Fruit fly (Drosophila melanogaster) whole organism: ENCODE measurements around the gene ZnT77C.

ENCODE experiments used
- CG8478 ChIP-seq: fragments of >200 bp; optimal IDR thresholded peaks from 2 replicates; lab custom pipeline; 2018; ENCODE audit warnings: inconsistent platforms
- Dll ChIP-seq: fragments of >200 bp; optimal IDR thresholded peaks from 2 replicates; lab custom pipeline; 2017
- EcR ChIP-seq, 2 experiments: fragments of >200 bp; optimal IDR thresholded peaks; 2 replicates each; lab custom pipeline; 2017; ENCODE audit warnings: missing biosample characterization in 2 of 2, missing genetic modification characterization in 2 of 2, missing genetic modification reagents in 2 of 2
- pan ChIP-seq: fragments of >200 bp; optimal IDR thresholded peaks from 2 replicates; lab custom pipeline; 2017
- psq ChIP-seq: fragments of >200 bp; optimal IDR thresholded peaks from 2 replicates; lab custom pipeline; 2017
- usp ChIP-seq: fragments of >200 bp; optimal IDR thresholded peaks from 2 replicates; lab custom pipeline; 2017; ENCODE audit warnings: missing biosample characterization, missing genetic modification characterization, mixed read lengths

ZnT77C gene

dm6 chr3L:20447337-20447736 is 47.4 kb downstream of the ZnT77C start:
- TF ChIP-seq Dll (lab: Kevin White, UChicago) (no peak), CG8478 (no peak), pan (no peak), psq (lab: Kevin White, UChicago) (no peak), EcR (GFP tag; optimal IDR thresholded peaks at IDR 0.05; lab: Kevin White, UChicago) (no peak)

- no peak for TF ChIP-seq EcR (GFP tag; optimal IDR thresholded peaks at IDR 0.05; lab: Kevin White, UChicago)
- TF ChIP-seq psq (lab: Kevin White, UChicago) = no peak
- no peak for TF ChIP-seq usp (GFP tag; lab: Kevin White, UChicago)
- no peak for TF ChIP-seq Dll (lab: Kevin White, UChicago)
- TF ChIP-seq CG8478 = no peak
- no peak for TF ChIP-seq pan
Measured at dm6 chr3L:20446030-20446429, 48.7 kb downstream of the ZnT77C start.

- TF ChIP-seq usp (GFP tag; lab: Kevin White, UChicago) (no peak), pan (no peak), CG8478 (no peak), Dll (lab: Kevin White, UChicago) (no peak), EcR (GFP tag; optimal IDR thresholded peaks at IDR 0.05; lab: Kevin White, UChicago) (no peak), psq (lab: Kevin White, UChicago) (no peak)
Measured at dm6 chr3L:20444815-20445519, 49.8 kb downstream of the ZnT77C start.

- TF ChIP-seq psq (lab: Kevin White, UChicago) (no peak), Dll (lab: Kevin White, UChicago) (no peak), CG8478 (no peak), EcR (GFP tag; optimal IDR thresholded peaks at IDR 0.05; lab: Kevin White, UChicago) (no peak), pan (no peak), usp (GFP tag; lab: Kevin White, UChicago) (no peak)
Measured at dm6 chr3L:20442674-20443313, 51.9 kb downstream of the ZnT77C start.

dm6 chr3L:20441632-20442469 is 52.9 kb downstream of the ZnT77C start, which contains the start of gene CG5910:
CG5910 (plus strand) TSS chr3L:20442419.
- TF ChIP-seq pan (no peak), Dll (lab: Kevin White, UChicago) (no peak), CG8478 (no peak), EcR (GFP tag; optimal IDR thresholded peaks at IDR 0.05; lab: Kevin White, UChicago) (no peak), usp (GFP tag; lab: Kevin White, UChicago) (no peak), psq (lab: Kevin White, UChicago) (no peak)

dm6 chr3L:20440902-20441429 is 53.8 kb downstream of the ZnT77C start:
- TF ChIP-seq psq (lab: Kevin White, UChicago) (no peak), CG8478 (no peak), pan (no peak), EcR (GFP tag; optimal IDR thresholded peaks at IDR 0.05; lab: Kevin White, UChicago) (no peak), usp (GFP tag; lab: Kevin White, UChicago) (no peak), Dll (lab: Kevin White, UChicago) (no peak)

- no peak for TF ChIP-seq usp (GFP tag; lab: Kevin White, UChicago)
- no peak for TF ChIP-seq CG8478
Measured at dm6 chr3L:20439772-20440171, 54.9 kb downstream of the ZnT77C start, which contains the start of gene Hpd. Hpd (minus strand) TSS chr3L:20439872.

- TF ChIP-seq Dll (lab: Kevin White, UChicago) (no peak), CG8478 (no peak), usp (GFP tag; lab: Kevin White, UChicago) (no peak), EcR (GFP tag; optimal IDR thresholded peaks at IDR 0.05; lab: Kevin White, UChicago) (no peak), psq (lab: Kevin White, UChicago) (no peak), pan (no peak)
Measured at dm6 chr3L:20436069-20436468, 58.7 kb downstream of the ZnT77C start, which contains the start of the genes mRpL15 and CtIP. mRpL15 (minus strand) TSS chr3L:20436209. CtIP (plus strand) TSS chr3L:20436250.
